Worm (Caenorhabditis elegans): ENCODE data around the gene pup-2.

- no peak for TF ChIP-seq efl-1 (GFP tag; optimal IDR thresholded peaks at IDR 0.05)
- TF ChIP-seq snpc-3.4 (tag; optimal IDR thresholded peaks at IDR 0.05) = no peak
- TF ChIP-seq ekl-4 (GFP tag; IDR thresholded peaks at IDR 0.05) = no peak
- no peak for TF ChIP-seq unc-130 (GFP tag; optimal IDR thresholded peaks at IDR 0.05)
- no peak for TF ChIP-seq ceh-40 (GFP tag; IDR thresholded peaks at IDR 0.05)
- no peak for TF ChIP-seq B0035.1 (tag; optimal IDR thresholded peaks at IDR 0.05)
- no peak for TF ChIP-seq zim-3 (tag; optimal IDR thresholded peaks at IDR 0.05)
- no peak for TF ChIP-seq lsy-27 (tag; optimal IDR thresholded peaks at IDR 0.05; ENCODE audit: borderline replicate concordance, insufficient read depth)
- no peak for TF ChIP-seq Y79H2A.3 (GFP tag; conservative IDR thresholded peaks at IDR 0.05)
- TF ChIP-seq aptf-3 (GFP tag; IDR thresholded peaks at IDR 0.05) = no peak
These were observed 13.8 kb upstream of the pup-2 start, which contains the start of gene prp-19 for ce11 chrIII:5171945-5172344.

Measured in whole organism, young adult.